Fruit fly (Drosophila melanogaster) whole organism, embryonic: ENCODE data around the gene CG15196.

Experiments used
- ATbp ChIP-seq: fragments of 200-800 bp; sonication (Bioruptor generic); optimal IDR thresholded peaks from 2 replicates; lab custom pipeline; 2017; ENCODE audit warnings: missing biosample characterization, mild to moderate bottlenecking, missing genetic modification characterization, missing genetic modification reagents
- Adf1 ChIP-seq: fragments of 200-800 bp; sonication (Bioruptor generic); IDR thresholded peaks from 2 replicates; pipeline ENCODE4 v1.3.6; 2022; ENCODE audit warnings: missing biosample characterization, missing genetic modification characterization
- Antp ChIP-seq: fragments of 200-800 bp; sonication (Bioruptor generic); optimal IDR thresholded peaks from 3 replicates; lab custom pipeline; 2016; ENCODE audit warnings: missing biosample characterization, missing genetic modification characterization
- Bgb ChIP-seq: fragments of 200-800 bp; sonication (Bioruptor generic); IDR thresholded peaks from 2 replicates; pipeline ENCODE4 v1.3.6; 2022; ENCODE audit warnings: missing biosample characterization, missing genetic modification characterization; ENCODE audit not compliant: partially characterized antibody
- CG10147 ChIP-seq: fragments of 200-800 bp; sonication (Bioruptor generic); optimal IDR thresholded peaks from 2 replicates; lab custom pipeline; 2019; ENCODE audit warnings: missing biosample characterization, mild to moderate bottlenecking, missing genetic modification characterization, moderate library complexity
- CG10267 ChIP-seq: fragments of 200-800 bp; sonication (Bioruptor generic); optimal IDR thresholded peaks from 2 replicates; lab custom pipeline; 2018; ENCODE audit warnings: missing biosample characterization, mild to moderate bottlenecking, missing genetic modification characterization, moderate library complexity
- CG11247 ChIP-seq: fragments of 200-800 bp; sonication (Bioruptor generic); IDR thresholded peaks from 2 replicates; pipeline ENCODE4 v1.3.6; 2022; ENCODE audit warnings: missing biosample characterization, missing genetic modification characterization
- CG1233 ChIP-seq: fragments of 200-800 bp; sonication (Bioruptor generic); optimal IDR thresholded peaks from 4 replicates; lab custom pipeline; 2018; ENCODE audit warnings: missing biosample characterization, mild to moderate bottlenecking, missing genetic modification characterization
- CG12659 ChIP-seq: fragments of 200-800 bp; sonication (Bioruptor generic); optimal IDR thresholded peaks from 3 replicates; lab custom pipeline; 2017; ENCODE audit warnings: mild to moderate bottlenecking, missing biosample characterization, missing genetic modification reagents, missing genetic modification characterization
- CG1529 ChIP-seq: fragments of 200-800 bp; sonication (Bioruptor generic); optimal IDR thresholded peaks from 3 replicates; lab custom pipeline; 2018; ENCODE audit warnings: missing biosample characterization, missing genetic modification characterization
- CG17328 ChIP-seq: fragments of 200-800 bp; sonication (Bioruptor generic); IDR thresholded peaks from 2 replicates; pipeline ENCODE4 v1.3.6; 2022; ENCODE audit warnings: missing biosample characterization, missing genetic modification characterization
- CG18619 ChIP-seq: fragments of 200-800 bp; sonication (Bioruptor generic); optimal IDR thresholded peaks from 3 replicates; lab custom pipeline; 2017; ENCODE audit warnings: missing biosample characterization, mild to moderate bottlenecking, missing genetic modification characterization
- CG2120 ChIP-seq: fragments of 200-800 bp; sonication (Bioruptor generic); optimal IDR thresholded peaks from 3 replicates; lab custom pipeline; 2016; ENCODE audit warnings: missing biosample characterization, missing genetic modification characterization
- CG2199 ChIP-seq: fragments of 200-800 bp; sonication (Bioruptor generic); IDR thresholded peaks from 3 replicates; pipeline ENCODE4 v1.3.6; 2022; ENCODE audit warnings: missing biosample characterization, missing genetic modification characterization
- CG31388 ChIP-seq: fragments of 200-800 bp; sonication (Bioruptor generic); optimal IDR thresholded peaks from 2 replicates; lab custom pipeline; 2016; ENCODE audit warnings: missing biosample characterization, missing genetic modification characterization
- CG31441 ChIP-seq: fragments of 200-800 bp; sonication (Bioruptor generic); IDR thresholded peaks from 2 replicates; pipeline ENCODE4 v1.3.6; 2022; ENCODE audit warnings: missing biosample characterization, missing genetic modification characterization
- CG34422 ChIP-seq: fragments of 200-800 bp; sonication (Bioruptor generic); IDR thresholded peaks from 3 replicates; pipeline ENCODE4 v1.3.6; 2022; ENCODE audit warnings: missing biosample characterization, missing genetic modification characterization
- CG3838 ChIP-seq: fragments of 200-800 bp; sonication (Bioruptor generic); optimal IDR thresholded peaks from 3 replicates; lab custom pipeline; 2016; ENCODE audit warnings: missing biosample characterization, missing genetic modification characterization
- CG4328 ChIP-seq: fragments of 200-800 bp; sonication (Bioruptor generic); optimal IDR thresholded peaks from 3 replicates; lab custom pipeline; 2017; ENCODE audit warnings: missing biosample characterization, missing genetic modification reagents, missing genetic modification characterization
- CG4617 ChIP-seq: fragments of 200-800 bp; sonication (Bioruptor generic); optimal IDR thresholded peaks from 3 replicates; lab custom pipeline; 2016; ENCODE audit warnings: missing biosample characterization, missing genetic modification characterization, borderline replicate concordance
- CG6654 ChIP-seq: fragments of 200-800 bp; sonication (Bioruptor generic); optimal IDR thresholded peaks from 2 replicates; lab custom pipeline; 2017; ENCODE audit warnings: missing biosample characterization, mild to moderate bottlenecking, missing genetic modification characterization
- CG7745 ChIP-seq: fragments of 200-800 bp; sonication (Bioruptor generic); optimal IDR thresholded peaks from 2 replicates; lab custom pipeline; 2018; ENCODE audit warnings: missing biosample characterization, mild to moderate bottlenecking, missing genetic modification characterization, moderate library complexity
- CG8281 ChIP-seq: fragments of 200-800 bp; sonication (Bioruptor generic); optimal IDR thresholded peaks from 2 replicates; lab custom pipeline; 2018; ENCODE audit warnings: missing biosample characterization, mild to moderate bottlenecking, missing genetic modification characterization, moderate library complexity
- Camta ChIP-seq: fragments of 200-800 bp; sonication (Bioruptor generic); optimal IDR thresholded peaks from 2 replicates; lab custom pipeline; 2016; ENCODE audit warnings: missing biosample characterization, missing genetic modification characterization
- Dbx ChIP-seq: fragments of 200-800 bp; sonication (Bioruptor generic); IDR thresholded peaks from 3 replicates; pipeline ENCODE4 v1.3.6; 2022; ENCODE audit warnings: missing biosample characterization, missing genetic modification characterization
- Dip3 ChIP-seq: fragments of 200-800 bp; sonication (Bioruptor generic); optimal IDR thresholded peaks from 3 replicates; lab custom pipeline; 2016; ENCODE audit warnings: missing biosample characterization, missing genetic modification characterization
- HmgD ChIP-seq: fragments of 200-800 bp; sonication (Bioruptor generic); optimal IDR thresholded peaks from 3 replicates; lab custom pipeline; 2016; ENCODE audit warnings: missing biosample characterization, missing genetic modification characterization
- Hmx ChIP-seq: fragments of 200-800 bp; sonication (Bioruptor generic); optimal IDR thresholded peaks from 2 replicates; lab custom pipeline; 2016; ENCODE audit warnings: missing biosample characterization, missing genetic modification characterization
- Kr ChIP-seq: fragments of 200-800 bp; sonication (Bioruptor generic); optimal IDR thresholded peaks from 2 replicates; lab custom pipeline; 2017; ENCODE audit warnings: missing biosample characterization, mild to moderate bottlenecking, missing genetic modification characterization
- Lim3 ChIP-seq: fragments of 200-800 bp; sonication (Bioruptor generic); IDR thresholded peaks from 2 replicates; pipeline ENCODE4 v1.3.6; 2022; ENCODE audit warnings: missing biosample characterization, missing genetic modification characterization
- Rfx ChIP-seq: fragments of 200-800 bp; sonication (Bioruptor generic); IDR thresholded peaks from 2 replicates; pipeline ENCODE4 v1.3.6; 2022; ENCODE audit warnings: missing biosample characterization, missing genetic modification characterization
- Rx ChIP-seq: fragments of 200-800 bp; sonication (Bioruptor generic); IDR thresholded peaks from 2 replicates; pipeline ENCODE4 v1.3.6; 2022; ENCODE audit warnings: missing biosample characterization, missing genetic modification characterization
- Side ChIP-seq: fragments of 200-800 bp; sonication (Bioruptor generic); optimal IDR thresholded peaks from 2 replicates; lab custom pipeline; 2016; ENCODE audit warnings: missing biosample characterization, missing genetic modification characterization
- Taf1 ChIP-seq: fragments of 200-800 bp; sonication (Bioruptor generic); IDR thresholded peaks from 2 replicates; pipeline ENCODE4 v1.3.6; 2022; ENCODE audit warnings: missing biosample characterization, missing genetic modification characterization
- Xbp1 ChIP-seq: fragments of 200-800 bp; sonication (Bioruptor generic); optimal IDR thresholded peaks from 3 replicates; lab custom pipeline; 2016; ENCODE audit warnings: missing biosample characterization, mild to moderate bottlenecking, missing genetic modification characterization
- btn ChIP-seq: fragments of 200-800 bp; sonication (Bioruptor generic); optimal IDR thresholded peaks from 2 replicates; lab custom pipeline; 2016; ENCODE audit warnings: missing biosample characterization, missing genetic modification characterization
- cad ChIP-seq: fragments of >200 bp; optimal IDR thresholded peaks from 2 replicates; lab custom pipeline; 2017; ENCODE audit warnings: missing biosample characterization, missing genetic modification characterization
- crol ChIP-seq: fragments of 200-800 bp; sonication (Bioruptor generic); IDR thresholded peaks from 2 replicates; pipeline ENCODE4 v1.3.6; 2022; ENCODE audit warnings: missing biosample characterization, missing genetic modification characterization
- crp ChIP-seq, 2 experiments: fragments of 200-800 bp; sonication (Bioruptor generic); optimal IDR thresholded peaks; 2 replicates in 1 of 2; 3 replicates in 1 of 2; lab custom pipeline; 2017; ENCODE audit warnings: missing biosample characterization in 2 of 2, missing genetic modification characterization in 2 of 2, mild to moderate bottlenecking in 1 of 2, moderate library complexity in 1 of 2
- dan ChIP-seq: fragments of 200-800 bp; sonication (Bioruptor generic); IDR thresholded peaks from 2 replicates; pipeline ENCODE4 v1.3.6; 2022; ENCODE audit warnings: missing biosample characterization, missing genetic modification characterization
- emc ChIP-seq: fragments of 200-800 bp; sonication (Bioruptor generic); optimal IDR thresholded peaks from 2 replicates; lab custom pipeline; 2016; ENCODE audit warnings: missing biosample characterization, missing genetic modification characterization
- en ChIP-seq: fragments of 200-800 bp; sonication (Bioruptor generic); optimal IDR thresholded peaks from 2 replicates; lab custom pipeline; 2016; ENCODE audit warnings: missing biosample characterization, missing genetic modification characterization
- exex ChIP-seq: fragments of 200-800 bp; sonication (Bioruptor generic); optimal IDR thresholded peaks from 4 replicates; lab custom pipeline; 2018; ENCODE audit warnings: missing biosample characterization, mild to moderate bottlenecking, missing genetic modification characterization, moderate library complexity
- gce ChIP-seq: fragments of 200-800 bp; sonication (Bioruptor generic); IDR thresholded peaks from 3 replicates; pipeline ENCODE4 v1.3.6; 2022; ENCODE audit warnings: missing biosample characterization, missing genetic modification characterization
- gem ChIP-seq: fragments of 200-800 bp; sonication (Bioruptor generic); optimal IDR thresholded peaks from 2 replicates; lab custom pipeline; 2019; ENCODE audit warnings: missing biosample characterization, mild to moderate bottlenecking, missing genetic modification characterization, moderate library complexity
- kah ChIP-seq: fragments of 200-800 bp; sonication (Bioruptor generic); optimal IDR thresholded peaks from 2 replicates; lab custom pipeline; 2018; ENCODE audit warnings: missing biosample characterization, mild to moderate bottlenecking, missing genetic modification characterization
- pho ChIP-seq: fragments of 200-800 bp; sonication (Bioruptor generic); optimal IDR thresholded peaks from 2 replicates; lab custom pipeline; 2016; ENCODE audit warnings: missing biosample characterization, missing genetic modification characterization
- slbo ChIP-seq: fragments of 200-800 bp; sonication (Bioruptor generic); IDR thresholded peaks from 2 replicates; pipeline ENCODE4 v1.3.6; 2022; ENCODE audit warnings: missing biosample characterization, missing genetic modification characterization
- slp2 ChIP-seq: fragments of 200-800 bp; sonication (Bioruptor generic); optimal IDR thresholded peaks from 2 replicates; lab custom pipeline; 2016; ENCODE audit warnings: missing biosample characterization, missing genetic modification characterization
- sr ChIP-seq: fragments of 200-800 bp; sonication (Bioruptor generic); IDR thresholded peaks from 3 replicates; pipeline ENCODE4 v1.3.6; 2022; ENCODE audit warnings: missing biosample characterization, missing genetic modification characterization
- wek ChIP-seq: fragments of 200-800 bp; sonication (Bioruptor generic); optimal IDR thresholded peaks from 3 replicates; lab custom pipeline; 2018; ENCODE audit warnings: missing biosample characterization, mild to moderate bottlenecking, missing genetic modification characterization, moderate library complexity
- wor ChIP-seq: fragments of 200-800 bp; sonication (Bioruptor generic); IDR thresholded peaks from 2 replicates; pipeline ENCODE4 v1.3.6; 2022; ENCODE audit warnings: missing biosample characterization, missing genetic modification characterization

Gene CG15196

DNA sequence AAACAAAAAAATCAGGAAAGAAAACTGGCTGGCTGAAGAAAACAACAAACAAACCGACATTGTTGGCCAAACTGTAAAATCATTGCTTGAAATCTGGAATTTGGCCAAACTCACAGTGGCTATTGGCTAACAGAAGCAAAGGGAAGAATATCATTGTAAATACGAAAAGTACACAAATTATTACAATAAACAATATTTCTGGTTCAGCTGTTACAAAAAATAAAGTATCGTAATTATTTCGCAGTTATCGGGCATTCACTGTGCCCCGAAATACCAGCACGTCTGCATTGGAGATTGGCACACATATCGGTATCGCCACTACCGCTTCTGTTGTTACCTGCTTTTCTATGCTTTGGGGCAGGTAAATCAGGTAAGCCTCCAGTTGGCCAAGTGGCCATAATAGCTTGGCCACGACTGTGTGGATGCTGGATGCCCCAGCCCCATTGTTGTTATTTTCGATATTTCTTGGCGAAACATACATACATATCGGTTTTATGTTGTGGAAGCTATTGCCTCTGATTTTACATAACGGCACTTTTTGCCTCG, 41.4 kb downstream of the CG15196 start (continued):
- TF ChIP-seq Rx (GFP tag; lab: Robert Waterston, UW) (no peak), ATbp (GFP tag; lab: Kevin White, UChicago) (no peak), slbo (peak; percentile 72), sr (GFP tag; lab: Robert Waterston, UW) (no peak), Dip3 (peak; percentile 63), CG4328 (GFP tag; lab: Kevin White, UChicago) (no peak), pho (GFP tag; lab: Kevin White, UChicago) (peak; percentile 56), Xbp1 (peak; percentile 60), CG17328 (GFP tag; lab: Robert Waterston, UW) (peak; percentile 61), crol (no peak), Bgb (no peak), CG2120 (peak; percentile 70), CG2199 (GFP tag; lab: Robert Waterston, UW) (no peak), CG10267 (no peak), CG1529 (no peak), Taf1 (GFP tag; lab: Robert Waterston, UW) (peak; percentile 47), CG4617 (GFP tag; lab: Kevin White, UChicago) (no peak), slp2 (peak; percentile 22), Kr (GFP tag; lab: Kevin White, UChicago) (no peak), CG12659 (peak; percentile 31), wek (GFP tag; lab: Kevin White, UChicago) (peak; percentile 2), crp (GFP tag; optimal IDR thresholded peaks at IDR 0.05; lab: Kevin White, UChicago) (no peak), emc (GFP tag; lab: Kevin White, UChicago) (no peak), Rfx (GFP tag; lab: Robert Waterston, UW) (peak; percentile 78), CG3838 (no peak), gce (GFP tag; lab: Robert Waterston, UW) (no peak), Side (GFP tag; lab: Kevin White, UChicago) (no peak), Adf1 (GFP tag; lab: Robert Waterston, UW) (no peak), CG8281 (tag; lab: Kevin White, UChicago) (no peak), CG34422 (GFP tag; lab: Robert Waterston, UW) (0 out of 3 replicates have a peak, but pooled peaks have one; percentile 30), Antp (GFP tag; lab: Kevin White, UChicago) (no peak), Camta (GFP tag; lab: Kevin White, UChicago) (no peak), dan (GFP tag; lab: Robert Waterston, UW) (no peak), CG31441 (GFP tag; lab: Robert Waterston, UW) (no peak), HmgD (GFP tag; lab: Kevin White, UChicago) (no peak), CG31388 (GFP tag; lab: Kevin White, UChicago) (no peak), CG18619 (GFP tag; lab: Kevin White, UChicago) (peak; percentile 45), CG1233 (GFP tag; lab: Kevin White, UChicago) (no peak), CG11247 (GFP tag; lab: Robert Waterston, UW) (peak; percentile 43; the same call in 1 of the 2 replicates), CG10147 (no peak), Lim3 (GFP tag; lab: Robert Waterston, UW) (no peak), Dbx (GFP tag; lab: Robert Waterston, UW) (peak; percentile 33; the same call in 1 of the 3 replicates), CG7745 (tag; lab: Kevin White, UChicago) (no peak), kah (GFP tag; lab: Kevin White, UChicago) (peak; percentile 32), wor (GFP tag; lab: Robert Waterston, UW) (no peak), Hmx (GFP tag; lab: Kevin White, UChicago) (no peak), CG6654 (GFP tag; lab: Kevin White, UChicago) (no peak), en (GFP tag; lab: Kevin White, UChicago) (no peak), btn (GFP tag; lab: Kevin White, UChicago) (no peak), exex (tag; lab: Kevin White, UChicago) (no peak), cad (GFP tag; lab: Kevin White, UChicago) (no peak), gem (tag; lab: Kevin White, UChicago) (peak; percentile 63)
